Worm (Caenorhabditis elegans): ENCODE results near the gene rpia-1.

DNA sequence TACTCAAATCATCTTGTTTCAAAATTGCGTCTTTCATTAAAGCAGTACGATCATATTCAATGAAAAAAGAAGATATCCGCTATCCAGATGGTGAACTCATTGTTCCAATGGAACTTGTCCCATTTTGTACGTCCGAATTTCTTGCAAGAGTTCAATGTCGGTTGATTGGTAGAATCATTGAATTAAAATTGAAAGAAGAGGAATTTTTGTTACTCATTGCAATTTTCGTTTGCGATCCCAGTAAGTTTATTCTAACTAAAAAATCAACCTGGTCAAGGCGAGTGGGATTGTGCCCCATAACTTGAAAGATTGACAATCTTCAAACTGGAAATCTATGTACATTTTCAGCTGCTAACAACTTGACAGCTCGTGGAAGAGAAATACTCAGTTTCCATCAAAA, 26.4 kb upstream of the rpia-1 start:
- no peak for TF ChIP-seq T22C8.4 (GFP tag; IDR thresholded peaks at IDR 0.05)
- no peak for TF ChIP-seq ztf-29 (GFP tag; IDR thresholded peaks at IDR 0.05)
- TF ChIP-seq ref-1 (GFP tag; conservative IDR thresholded peaks at IDR 0.05) = no peak
- no peak for TF ChIP-seq flt-1 (GFP tag; IDR thresholded peaks at IDR 0.05)
- no peak for TF ChIP-seq ztf-23 (GFP tag; IDR thresholded peaks at IDR 0.05)
- no peak for TF ChIP-seq med-1 (GFP tag; optimal IDR thresholded peaks at IDR 0.05; ENCODE audit: insufficient read depth)
- TF ChIP-seq klf-2 (GFP tag; conservative IDR thresholded peaks at IDR 0.05) = no peak

Measured in whole organism, midembryonic.